Worm (Caenorhabditis elegans): ENCODE measurements around the gene sip-1.
A peak's percentile ranks its signal among the peaks of the same experiment; 100 is the strongest.

- TF ChIP-seq ztf-11 (tag; optimal IDR thresholded peaks at IDR 0.05) = no peak
- no peak for TF ChIP-seq nhr-237 (tag; optimal IDR thresholded peaks at IDR 0.05)
- TF ChIP-seq ces-1 (GFP tag; optimal IDR thresholded peaks at IDR 0.05) = no peak
- TF ChIP-seq unc-62 (GFP tag; optimal IDR thresholded peaks at IDR 0.05) = peak; percentile 22
These were observed 13.9 kb upstream of the sip-1 start, which contains the start of gene unc-49 for ce11 chrIII:10520523-10520922.

All from whole organism, mixed stage, embryonic.